Worm (Caenorhabditis elegans) whole organism, young adult: ENCODE data around the gene Y48C3A.18.

Source experiments
- B0261.1 ChIP-seq: sonication (generic microtip); optimal IDR thresholded peaks from 2 replicates; lab custom pipeline; 2016; ENCODE audit warnings: mild to moderate bottlenecking, missing genetic modification characterization, moderate library complexity, missing compliant biosample characterization
- C06A6.2 ChIP-seq: fragments of 200-800 bp; sonication (Bioruptor generic); conservative IDR thresholded peaks from 2 replicates; pipeline ENCODE4 v1.3.6; 2022; ENCODE audit warnings: missing genetic modification characterization, missing compliant biosample characterization
- C17E4.6 ChIP-seq: fragments of 200-800 bp; sonication (Bioruptor generic); IDR thresholded peaks from 2 replicates; pipeline ENCODE4 v1.3.6; 2022; ENCODE audit warnings: missing genetic modification reagents, missing genetic modification characterization, missing compliant biosample characterization
- D2030.7 ChIP-seq: fragments of 200-800 bp; sonication (Bioruptor generic); IDR thresholded peaks from 2 replicates; pipeline ENCODE4 v1.3.6; 2022; ENCODE audit warnings: missing genetic modification reagents, missing genetic modification characterization, missing compliant biosample characterization
- F33H1.4 ChIP-seq: fragments of 200-800 bp; sonication (Bioruptor generic); IDR thresholded peaks from 2 replicates; pipeline ENCODE4 v1.3.6; 2022; ENCODE audit warnings: missing genetic modification reagents, missing genetic modification characterization, missing compliant biosample characterization
- F39B2.1 ChIP-seq: fragments of 200-800 bp; sonication (Bioruptor generic); IDR thresholded peaks from 2 replicates; pipeline ENCODE4 v1.3.6; 2022; ENCODE audit warnings: missing genetic modification reagents, missing genetic modification characterization, missing compliant biosample characterization
- F49E8.2 ChIP-seq: sonication (generic microtip); optimal IDR thresholded peaks from 3 replicates; lab custom pipeline; 2017; ENCODE audit warnings: missing genetic modification characterization, mild to moderate bottlenecking, missing compliant biosample characterization, antibody characterized with exemption, moderate library complexity; ENCODE audit not compliant: insufficient read depth
- F57A8.1 ChIP-seq: fragments of 200-800 bp; sonication (Bioruptor generic); optimal IDR thresholded peaks from 2 replicates; lab custom pipeline; 2018; ENCODE audit warnings: mild to moderate bottlenecking, missing genetic modification characterization, moderate library complexity, missing compliant biosample characterization
- K12H6.12 ChIP-seq: fragments of 200-800 bp; sonication (Bioruptor generic); optimal IDR thresholded peaks from 2 replicates; lab custom pipeline; 2018; ENCODE audit warnings: mild to moderate bottlenecking, missing genetic modification characterization, missing compliant biosample characterization
- Y53F4B.3 ChIP-seq: fragments of 200-800 bp; sonication (Bioruptor generic); IDR thresholded peaks from 2 replicates; pipeline ENCODE4 v1.3.6; 2022; ENCODE audit warnings: missing genetic modification reagents, missing genetic modification characterization, missing compliant biosample characterization
- Y67H2A.10 ChIP-seq: fragments of 200-800 bp; sonication (Bioruptor generic); conservative IDR thresholded peaks from 2 replicates; pipeline ENCODE4 v1.3.6; 2022; ENCODE audit warnings: missing genetic modification reagents, missing genetic modification characterization, missing compliant biosample characterization
- Y95B8A.8 ChIP-seq: fragments of 200-800 bp; sonication (Bioruptor generic); IDR thresholded peaks from 2 replicates; pipeline ENCODE4 v1.3.6; 2022; ENCODE audit warnings: missing genetic modification reagents, missing genetic modification characterization, missing compliant biosample characterization
- ZK185.1 ChIP-seq: sonication (generic microtip); optimal IDR thresholded peaks from 2 replicates; lab custom pipeline; 2016; ENCODE audit warnings: mild to moderate bottlenecking, missing genetic modification characterization, missing compliant biosample characterization; ENCODE audit not compliant: poor library complexity, severe bottlenecking
- attf-5 ChIP-seq: fragments of 200-800 bp; sonication (Bioruptor generic); optimal IDR thresholded peaks from 2 replicates; lab custom pipeline; 2018; ENCODE audit warnings: mild to moderate bottlenecking, missing genetic modification characterization, missing compliant biosample characterization
- bed-1 ChIP-seq: fragments of 200-800 bp; sonication (Bioruptor generic); IDR thresholded peaks from 2 replicates; pipeline ENCODE4 v1.3.6; 2022; ENCODE audit warnings: missing genetic modification reagents, missing genetic modification characterization, missing compliant biosample characterization
- cebp-1 ChIP-seq, 2 experiments: fragments of 200-800 bp in 1 of 2; sonication (Bioruptor generic) in 1 of 2; sonication (generic microtip) in 1 of 2; IDR thresholded peaks in 1 of 2; optimal IDR thresholded peaks in 1 of 2; 2 replicates each; pipeline versions ENCODE4 v1.3.6 to Lab custom; 2017 to 2022; ENCODE audit warnings: missing compliant biosample characterization in 2 of 2, missing genetic modification characterization in 2 of 2, mild to moderate bottlenecking in 1 of 2, missing genetic modification reagents in 1 of 2, moderate library complexity in 1 of 2
- egrh-3 ChIP-seq: fragments of 200-800 bp; sonication (Bioruptor generic); IDR thresholded peaks from 2 replicates; pipeline ENCODE4 v1.3.6; 2022; ENCODE audit warnings: missing genetic modification reagents, missing genetic modification characterization, missing compliant biosample characterization
- fkh-3 ChIP-seq: sonication (generic microtip); optimal IDR thresholded peaks from 2 replicates; lab custom pipeline; 2016; ENCODE audit warnings: mild to moderate bottlenecking, missing genetic modification characterization, missing compliant biosample characterization
- gei-17 ChIP-seq: fragments of 200-800 bp; sonication (Bioruptor generic); optimal IDR thresholded peaks from 2 replicates; lab custom pipeline; 2018; ENCODE audit warnings: mild to moderate bottlenecking, missing genetic modification characterization, missing compliant biosample characterization
- him-1 ChIP-seq: sonication (generic microtip); optimal IDR thresholded peaks from 2 replicates; lab custom pipeline; 2016; ENCODE audit warnings: missing genotype, missing genetic modification reagents, missing genetic modification characterization, missing compliant biosample characterization
- hlh-26 ChIP-seq: fragments of 200-800 bp; sonication (Bioruptor generic); conservative IDR thresholded peaks from 2 replicates; pipeline ENCODE4 v1.3.6; 2022; ENCODE audit warnings: missing genetic modification reagents, missing genetic modification characterization, missing compliant biosample characterization
- hrde-1 ChIP-seq: sonication (generic microtip); optimal IDR thresholded peaks from 2 replicates; lab custom pipeline; 2016; ENCODE audit warnings: missing genetic modification characterization, mild to moderate bottlenecking, missing compliant biosample characterization, moderate library complexity, missing genotype, missing genetic modification reagents, borderline replicate concordance
- lag-1 ChIP-seq: fragments of 200-800 bp; sonication (Bioruptor generic); IDR thresholded peaks from 2 replicates; pipeline ENCODE4 v1.3.6; 2022; ENCODE audit warnings: missing genetic modification reagents, missing genetic modification characterization, missing compliant biosample characterization
- let-526 ChIP-seq: fragments of 200-800 bp; sonication (Bioruptor generic); IDR thresholded peaks from 2 replicates; pipeline ENCODE4 v1.3.6; 2022; ENCODE audit warnings: missing genetic modification reagents, missing genetic modification characterization, missing compliant biosample characterization
- lin-40 ChIP-seq: sonication (generic microtip); optimal IDR thresholded peaks from 2 replicates; lab custom pipeline; 2016; ENCODE audit warnings: missing genetic modification characterization, mild to moderate bottlenecking, missing compliant biosample characterization, missing genotype, missing genetic modification reagents
- lin-54 ChIP-seq: fragments of 200-800 bp; sonication (Bioruptor generic); optimal IDR thresholded peaks from 2 replicates; lab custom pipeline; 2018; ENCODE audit warnings: mild to moderate bottlenecking, missing genetic modification characterization, missing compliant biosample characterization
- madf-10 ChIP-seq: sonication (generic microtip); optimal IDR thresholded peaks from 2 replicates; lab custom pipeline; 2016; ENCODE audit warnings: mild to moderate bottlenecking, missing genetic modification characterization, missing compliant biosample characterization
- madf-6 ChIP-seq: fragments of 200-800 bp; sonication (Bioruptor generic); IDR thresholded peaks from 2 replicates; pipeline ENCODE4 v1.3.6; 2022; ENCODE audit warnings: missing genetic modification reagents, missing genetic modification characterization, missing compliant biosample characterization
- mes-4 ChIP-seq: sonication (generic microtip); optimal IDR thresholded peaks from 2 replicates; lab custom pipeline; 2016; ENCODE audit warnings: missing genotype, missing genetic modification characterization, missing compliant biosample characterization
- nfya-2 ChIP-seq: fragments of 200-800 bp; sonication (Bioruptor generic); IDR thresholded peaks from 2 replicates; pipeline ENCODE4 v1.3.6; 2022; ENCODE audit warnings: missing genetic modification reagents, missing genetic modification characterization, missing compliant biosample characterization
- nhr-179 ChIP-seq: sonication (generic microtip); optimal IDR thresholded peaks from 2 replicates; lab custom pipeline; 2016; ENCODE audit warnings: mild to moderate bottlenecking, missing genetic modification characterization, missing compliant biosample characterization
- nhr-27 ChIP-seq: fragments of 200-800 bp; sonication (Bioruptor generic); optimal IDR thresholded peaks from 2 replicates; lab custom pipeline; 2018; ENCODE audit warnings: mild to moderate bottlenecking, missing genetic modification characterization, moderate library complexity, missing compliant biosample characterization
- nhr-80 ChIP-seq: sonication (generic microtip); optimal IDR thresholded peaks from 2 replicates; lab custom pipeline; 2016; ENCODE audit warnings: missing genetic modification characterization, missing compliant biosample characterization
- snpc-1.3 ChIP-seq: sonication (generic microtip); optimal IDR thresholded peaks from 2 replicates; lab custom pipeline; 2017; ENCODE audit warnings: missing genetic modification characterization, mild to moderate bottlenecking, missing compliant biosample characterization, antibody characterized with exemption, moderate library complexity, missing genotype, missing genetic modification reagents; ENCODE audit not compliant: insufficient read depth
- tbx-9 ChIP-seq: sonication (generic microtip); optimal IDR thresholded peaks from 2 replicates; lab custom pipeline; 2016; ENCODE audit warnings: borderline replicate concordance, missing genetic modification characterization, inconsistent platforms, missing compliant biosample characterization
- zfh-2 ChIP-seq: fragments of 200-800 bp; sonication (Bioruptor generic); conservative IDR thresholded peaks from 2 replicates; pipeline ENCODE4 v1.3.6; 2022; ENCODE audit warnings: missing genetic modification reagents, missing genetic modification characterization, missing compliant biosample characterization
- zim-3 ChIP-seq: sonication (generic microtip); optimal IDR thresholded peaks from 2 replicates; lab custom pipeline; 2017; ENCODE audit warnings: mild to moderate bottlenecking, missing genetic modification characterization, moderate library complexity, missing compliant biosample characterization
- ztf-25 ChIP-seq: fragments of 200-800 bp; sonication (Bioruptor generic); IDR thresholded peaks from 2 replicates; pipeline ENCODE4 v1.3.6; 2022; ENCODE audit warnings: missing genetic modification reagents, missing genetic modification characterization, missing compliant biosample characterization
- ztf-26 ChIP-seq: sonication (generic microtip); optimal IDR thresholded peaks from 2 replicates; lab custom pipeline; 2017; ENCODE audit warnings: missing genetic modification characterization, missing compliant biosample characterization

The Y48C3A.18 gene

DNA sequence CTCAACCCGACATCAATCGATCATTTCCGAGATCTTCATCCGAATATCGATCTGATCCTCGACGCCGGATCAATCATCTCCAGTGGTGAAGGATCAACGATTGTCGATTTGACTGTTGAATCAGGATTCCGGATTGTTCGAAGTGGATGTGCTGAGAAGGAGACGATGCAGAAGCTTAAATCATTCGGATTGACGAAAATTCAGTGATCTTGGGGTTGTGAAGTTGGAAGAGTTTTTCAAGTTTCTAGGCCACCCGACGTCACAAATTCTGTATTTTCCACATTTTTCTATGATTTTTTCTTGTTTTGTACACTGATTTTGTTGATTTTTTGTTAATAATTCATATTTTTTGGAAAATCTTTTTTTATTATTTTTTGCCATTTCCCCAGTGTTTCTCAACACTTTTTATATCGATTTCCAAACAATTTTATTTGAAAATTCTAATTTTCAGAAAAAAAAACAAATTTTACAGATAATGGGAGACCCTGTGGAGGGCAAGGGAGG, 2.2 kb downstream of the Y48C3A.18 start, which contains the start of gene Y48E1C.1:
Y48E1C.1 (plus strand) TSS at position 454 of the 504 bp plus-strand sequence.
- no peak for TF ChIP-seq madf-6
- no peak for TF ChIP-seq Y53F4B.3 (GFP tag; lab: Robert Waterston, UW)
- no peak for TF ChIP-seq cebp-1 (GFP tag; IDR thresholded peaks at IDR 0.05; lab: Robert Waterston, UW)
- no peak for TF ChIP-seq cebp-1 (tag; optimal IDR thresholded peaks at IDR 0.05; lab: Kevin White, UChicago)
- no peak for TF ChIP-seq K12H6.12 (tag; lab: Kevin White, UChicago)
- no peak for TF ChIP-seq madf-10 (tag; lab: Kevin White, UChicago)
- no peak for TF ChIP-seq D2030.7 (GFP tag; lab: Robert Waterston, UW)
- no peak for TF ChIP-seq him-1

DNA sequence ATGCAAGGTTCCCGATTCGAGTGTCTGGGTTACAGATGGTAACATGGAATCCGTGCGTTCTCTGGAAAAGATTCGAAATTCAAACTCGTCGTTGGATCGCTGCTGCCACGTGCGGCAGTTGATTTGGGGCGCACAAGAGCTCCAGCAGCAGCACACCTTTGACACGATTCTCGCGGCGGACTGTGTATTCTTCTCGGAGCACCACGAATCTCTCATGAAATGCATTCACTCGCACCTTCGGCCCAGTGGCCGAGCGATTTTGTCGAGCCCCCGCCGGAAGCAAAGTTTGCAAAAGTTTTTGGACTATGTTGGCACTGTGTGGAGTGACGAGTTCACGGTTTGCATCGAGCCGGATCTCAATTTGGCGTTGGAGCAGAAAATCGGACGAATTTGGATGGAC, 4.1 kb downstream of the Y48C3A.18 start:
- TF ChIP-seq F33H1.4 (GFP tag; lab: Robert Waterston, UW) (no peak), zfh-2 (GFP tag; lab: Robert Waterston, UW) (peak; percentile 50)

DNA sequence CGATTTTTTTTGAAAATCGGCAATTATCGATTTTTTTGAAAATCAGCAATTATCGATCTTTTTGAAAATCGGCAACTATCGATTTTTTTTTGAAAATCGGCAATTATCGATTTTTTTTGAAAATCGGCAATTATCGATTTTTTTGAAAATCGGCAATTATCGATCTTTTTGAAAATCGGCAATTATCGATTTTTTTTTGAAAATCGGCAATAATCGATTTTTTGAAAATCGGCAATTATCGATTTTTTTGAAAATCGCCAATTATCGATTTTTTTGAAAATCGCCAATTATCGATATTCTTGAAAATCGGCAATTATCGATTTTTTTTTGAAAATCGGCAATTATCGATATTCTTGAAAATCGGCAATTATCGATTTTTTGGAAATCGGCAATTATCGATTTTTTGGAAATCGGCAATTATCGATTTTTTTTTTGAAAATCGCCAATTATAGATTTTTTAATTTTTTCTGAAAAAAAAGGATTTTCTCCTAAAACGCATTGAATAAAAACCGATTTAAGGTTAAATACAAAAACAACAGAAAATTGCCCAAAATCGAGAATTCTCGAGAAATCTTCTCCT, 5.1 kb downstream of the Y48C3A.18 start:
- no peak for TF ChIP-seq F57A8.1 (GFP tag; lab: Kevin White, UChicago)
- no peak for TF ChIP-seq mes-4 (tag; lab: Kevin White, UChicago)
- TF ChIP-seq ztf-25 (GFP tag; lab: Robert Waterston, UW): no peak
- no peak for TF ChIP-seq cebp-1 (GFP tag; IDR thresholded peaks at IDR 0.05; lab: Robert Waterston, UW)
- no peak for TF ChIP-seq cebp-1 (tag; optimal IDR thresholded peaks at IDR 0.05; lab: Kevin White, UChicago)
- no peak for TF ChIP-seq lin-54 (GFP tag; lab: Kevin White, UChicago)
- no peak for TF ChIP-seq nhr-179 (tag; lab: Kevin White, UChicago)
- no peak for TF ChIP-seq ztf-26 (tag; lab: Kevin White, UChicago)
- no peak for TF ChIP-seq F39B2.1
- no peak for TF ChIP-seq lin-40 (tag; lab: Kevin White, UChicago)
- TF ChIP-seq zim-3: no peak
- TF ChIP-seq attf-5 (GFP tag; lab: Kevin White, UChicago): no peak
- TF ChIP-seq zfh-2 (GFP tag; lab: Robert Waterston, UW): no peak
- no peak for TF ChIP-seq hlh-26 (GFP tag; lab: Robert Waterston, UW)
- no peak for TF ChIP-seq lag-1 (GFP tag; lab: Robert Waterston, UW)
- TF ChIP-seq let-526 (GFP tag; lab: Robert Waterston, UW): no peak
- no peak for TF ChIP-seq tbx-9 (tag; lab: Kevin White, UChicago)
- no peak for TF ChIP-seq C17E4.6
- TF ChIP-seq Y95B8A.8 (GFP tag; lab: Robert Waterston, UW): no peak
- TF ChIP-seq ZK185.1 (tag; lab: Kevin White, UChicago): no peak

DNA sequence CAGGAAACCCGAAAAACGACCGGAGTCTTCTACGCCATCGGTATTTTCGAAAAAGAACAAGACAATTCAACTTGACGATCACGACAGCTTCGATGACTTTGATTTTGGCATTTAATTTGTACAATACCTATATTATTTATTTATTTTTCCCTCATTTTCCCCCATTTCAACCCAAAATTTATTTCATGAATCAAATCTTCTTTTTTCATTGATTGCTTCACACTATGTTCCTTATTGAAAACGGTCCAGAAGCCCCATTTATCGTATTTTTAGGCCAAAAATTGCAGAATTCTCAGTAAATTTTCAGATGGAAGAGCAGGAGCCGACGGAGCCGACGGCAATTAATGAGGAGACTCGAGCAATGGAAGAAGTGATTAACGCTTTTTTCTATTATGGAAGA, 11.8 kb downstream of the Y48C3A.18 start, which contains the start of gene Y48E1C.2:
Y48E1C.2 (plus strand) TSS at position 301 of the 400 bp plus-strand sequence.
- TF ChIP-seq nhr-179 (tag; lab: Kevin White, UChicago) (no peak), Y67H2A.10 (GFP tag; lab: Robert Waterston, UW) (no peak), gei-17 (GFP tag; lab: Kevin White, UChicago) (no peak), nfya-2 (GFP tag; lab: Robert Waterston, UW) (no peak), F49E8.2 (tag; lab: Kevin White, UChicago) (no peak), fkh-3 (no peak), F57A8.1 (GFP tag; lab: Kevin White, UChicago) (no peak), hrde-1 (no peak), madf-6 (no peak), B0261.1 (tag; lab: Kevin White, UChicago) (no peak), nhr-27 (tag; lab: Kevin White, UChicago) (no peak), bed-1 (GFP tag; lab: Robert Waterston, UW) (no peak), nhr-80 (tag; lab: Kevin White, UChicago) (no peak), snpc-1.3 (tag; lab: Kevin White, UChicago) (no peak), egrh-3 (no peak), C06A6.2 (GFP tag; lab: Robert Waterston, UW) (no peak), ztf-25 (GFP tag; lab: Robert Waterston, UW) (no peak)
